Fruit fly (Drosophila melanogaster) whole organism, adult: Measurements from ENCODE around the gene RanGAP.

Experiments used
- CG12768 ChIP-seq: fragments of 200-800 bp; sonication (Bioruptor generic); optimal IDR thresholded peaks from 2 replicates; lab custom pipeline; 2017; ENCODE audit warnings: missing biosample characterization, missing genetic modification characterization, mild to moderate bottlenecking, moderate library complexity, missing genetic modification reagents
- CG14711 ChIP-seq: fragments of 200-800 bp; sonication (Bioruptor generic); optimal IDR thresholded peaks from 2 replicates; lab custom pipeline; 2018; ENCODE audit warnings: missing biosample characterization, mild to moderate bottlenecking, missing genetic modification characterization, moderate library complexity
- CG1620 ChIP-seq: fragments of 200-800 bp; sonication (Bioruptor generic); optimal IDR thresholded peaks from 2 replicates; lab custom pipeline; 2016; ENCODE audit warnings: missing biosample characterization, missing genetic modification characterization
- CG33017 ChIP-seq: fragments of 200-800 bp; sonication (Bioruptor generic); optimal IDR thresholded peaks from 2 replicates; lab custom pipeline; 2018; ENCODE audit warnings: missing biosample characterization, mild to moderate bottlenecking, missing genetic modification characterization, moderate library complexity
- CG7101 ChIP-seq: fragments of 200-800 bp; sonication (Bioruptor generic); optimal IDR thresholded peaks from 2 replicates; lab custom pipeline; 2018; ENCODE audit warnings: missing biosample characterization, mild to moderate bottlenecking, missing genetic modification characterization, moderate library complexity
- Clk ChIP-seq: fragments of 200-800 bp; sonication (Bioruptor generic); optimal IDR thresholded peaks from 2 replicates; lab custom pipeline; 2017; ENCODE audit warnings: missing biosample characterization, missing genetic modification characterization
- Hr96 ChIP-seq: fragments of 200-800 bp; sonication (Bioruptor generic); optimal IDR thresholded peaks from 2 replicates; lab custom pipeline; 2016; ENCODE audit warnings: missing biosample characterization, missing genetic modification characterization
- Mnt ChIP-seq: fragments of 200-800 bp; sonication (Bioruptor generic); optimal IDR thresholded peaks from 2 replicates; lab custom pipeline; 2016; ENCODE audit warnings: missing biosample characterization, mild to moderate bottlenecking, missing genetic modification characterization
- cnc ChIP-seq, 2 experiments: fragments of >200 bp; optimal IDR thresholded peaks; 2 replicates each; lab custom pipeline; 2017
- pad ChIP-seq: fragments of 200-800 bp; sonication (Bioruptor generic); optimal IDR thresholded peaks from 3 replicates; lab custom pipeline; 2017; ENCODE audit warnings: missing biosample characterization, missing genetic modification characterization, mild to moderate bottlenecking, moderate library complexity, missing genetic modification reagents
- tj ChIP-seq: fragments of 200-800 bp; sonication (Bioruptor generic); optimal IDR thresholded peaks from 3 replicates; lab custom pipeline; 2017; ENCODE audit warnings: missing biosample characterization, mild to moderate bottlenecking, missing genetic modification characterization, moderate library complexity

DNA sequence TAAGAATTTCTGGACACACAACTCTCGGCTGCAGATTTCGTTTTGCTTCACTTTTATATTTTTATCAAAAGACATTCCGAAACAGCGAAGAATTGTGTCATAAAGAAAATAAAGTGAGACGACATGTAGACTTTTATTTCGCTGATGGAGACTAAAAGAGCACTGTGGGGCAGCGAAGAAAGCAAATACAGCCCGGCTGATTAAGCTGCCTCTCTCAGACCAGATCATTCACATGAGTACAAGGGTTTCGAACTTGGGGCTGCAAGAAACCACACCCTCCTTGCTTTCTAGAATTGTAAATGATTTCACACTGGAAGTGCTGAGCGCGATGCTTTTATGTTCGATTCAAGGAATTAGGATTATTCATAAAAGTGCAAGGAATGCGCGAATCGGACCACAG lies 16.7 kb upstream of the RanGAP start:
- TF ChIP-seq pad (GFP tag; lab: Kevin White, UChicago) (no peak), Hr96 (GFP tag; lab: Kevin White, UChicago) (no peak), CG14711 (no peak), cnc (optimal IDR thresholded peaks at IDR 0.05; lab: Kevin White, UChicago) (no peak), tj (GFP tag; lab: Kevin White, UChicago) (peak; percentile 97), CG1620 (GFP tag; lab: Kevin White, UChicago) (no peak), Clk (GFP tag; lab: Kevin White, UChicago) (no peak), CG7101 (no peak), CG12768 (GFP tag; lab: Kevin White, UChicago) (no peak), CG33017 (tag; lab: Kevin White, UChicago) (no peak), Mnt (GFP tag; lab: Kevin White, UChicago) (no peak)
